Worm (Caenorhabditis elegans) whole organism, young adult: ENCODE results near the gene Y53F4B.51.

Source experiments
- B0019.2 ChIP-seq: fragments of 200-800 bp; sonication (Bioruptor generic); conservative IDR thresholded peaks from 2 replicates; pipeline ENCODE4 v1.3.6; 2022; ENCODE audit warnings: missing genetic modification reagents, missing genetic modification characterization, missing compliant biosample characterization
- B0261.1 ChIP-seq: sonication (generic microtip); optimal IDR thresholded peaks from 2 replicates; lab custom pipeline; 2016; ENCODE audit warnings: mild to moderate bottlenecking, missing genetic modification characterization, moderate library complexity, missing compliant biosample characterization
- C17E4.6 ChIP-seq: fragments of 200-800 bp; sonication (Bioruptor generic); IDR thresholded peaks from 2 replicates; pipeline ENCODE4 v1.3.6; 2022; ENCODE audit warnings: missing genetic modification reagents, missing genetic modification characterization, missing compliant biosample characterization
- D2030.7 ChIP-seq: fragments of 200-800 bp; sonication (Bioruptor generic); IDR thresholded peaks from 2 replicates; pipeline ENCODE4 v1.3.6; 2022; ENCODE audit warnings: missing genetic modification reagents, missing genetic modification characterization, missing compliant biosample characterization
- F33H1.4 ChIP-seq: fragments of 200-800 bp; sonication (Bioruptor generic); IDR thresholded peaks from 2 replicates; pipeline ENCODE4 v1.3.6; 2022; ENCODE audit warnings: missing genetic modification reagents, missing genetic modification characterization, missing compliant biosample characterization
- F37B4.10 ChIP-seq: fragments of 200-800 bp; sonication (Bioruptor generic); IDR thresholded peaks from 2 replicates; pipeline ENCODE4 v1.3.6; 2022; ENCODE audit warnings: missing genetic modification characterization, missing compliant biosample characterization
- F39B2.1 ChIP-seq: fragments of 200-800 bp; sonication (Bioruptor generic); IDR thresholded peaks from 2 replicates; pipeline ENCODE4 v1.3.6; 2022; ENCODE audit warnings: missing genetic modification reagents, missing genetic modification characterization, missing compliant biosample characterization
- F52B5.7 ChIP-seq: sonication (generic microtip); optimal IDR thresholded peaks from 2 replicates; lab custom pipeline; 2016; ENCODE audit warnings: mild to moderate bottlenecking, missing genetic modification characterization, missing compliant biosample characterization
- F55B11.4 ChIP-seq: sonication (generic microtip); optimal IDR thresholded peaks from 2 replicates; lab custom pipeline; 2016; ENCODE audit warnings: missing compliant biosample characterization, missing genetic modification characterization, borderline replicate concordance; ENCODE audit not compliant: insufficient read depth
- K11D2.4 ChIP-seq: fragments of 200-800 bp; sonication (Bioruptor generic); IDR thresholded peaks from 2 replicates; pipeline ENCODE4 v1.3.6; 2022; ENCODE audit warnings: missing genetic modification reagents, missing genetic modification characterization, missing compliant biosample characterization
- K12H6.12 ChIP-seq: fragments of 200-800 bp; sonication (Bioruptor generic); optimal IDR thresholded peaks from 2 replicates; lab custom pipeline; 2018; ENCODE audit warnings: mild to moderate bottlenecking, missing genetic modification characterization, missing compliant biosample characterization
- akir-1 ChIP-seq: fragments of 200-800 bp; sonication (Bioruptor generic); optimal IDR thresholded peaks from 2 replicates; lab custom pipeline; 2018; ENCODE audit warnings: mild to moderate bottlenecking, missing genetic modification characterization, moderate library complexity, missing compliant biosample characterization
- ama-1 ChIP-seq, 3 experiments: fragments of 150-350 bp in 1 of 3; sonication (generic microtip) in 2 of 3; optimal IDR thresholded peaks; 2 replicates each; lab custom pipeline; 2014 to 2018; ENCODE audit warnings: missing biosample characterization in 2 of 3, missing genetic modification characterization in 2 of 3, missing genetic modification reagents in 2 of 3
- aptf-2 ChIP-seq: fragments of 200-800 bp; sonication (Bioruptor generic); conservative IDR thresholded peaks from 2 replicates; pipeline ENCODE4 v1.3.6; 2022; ENCODE audit warnings: missing genetic modification reagents, missing genetic modification characterization, missing compliant biosample characterization
- atf-7 ChIP-seq: sonication (generic microtip); optimal IDR thresholded peaks from 2 replicates; lab custom pipeline; 2017; ENCODE audit warnings: mild to moderate bottlenecking, missing genetic modification characterization, missing compliant biosample characterization
- attf-6 ChIP-seq: fragments of 200-800 bp; sonication (Bioruptor generic); IDR thresholded peaks from 2 replicates; pipeline ENCODE4 v1.3.6; 2022; ENCODE audit warnings: missing genetic modification reagents, missing genetic modification characterization, missing compliant biosample characterization
- ceh-40 ChIP-seq: fragments of 200-800 bp; sonication (Bioruptor generic); IDR thresholded peaks from 2 replicates; pipeline ENCODE4 v1.3.6; 2022; ENCODE audit warnings: missing genetic modification characterization, missing compliant biosample characterization
- ceh-91 ChIP-seq: fragments of 200-800 bp; sonication (Bioruptor generic); IDR thresholded peaks from 2 replicates; pipeline ENCODE4 v1.3.6; 2022; ENCODE audit warnings: missing genetic modification reagents, missing genetic modification characterization, missing compliant biosample characterization
- die-1 ChIP-seq: sonication (generic microtip); optimal IDR thresholded peaks from 2 replicates; lab custom pipeline; 2016; ENCODE audit warnings: missing genotype, mild to moderate bottlenecking, missing genetic modification characterization, missing compliant biosample characterization
- dox-1 ChIP-seq: fragments of 200-800 bp; sonication (Bioruptor generic); IDR thresholded peaks from 2 replicates; pipeline ENCODE4 v1.3.6; 2022; ENCODE audit warnings: missing genetic modification reagents, missing genetic modification characterization, missing compliant biosample characterization
- dpl-1 ChIP-seq: fragments of 150-350 bp; optimal IDR thresholded peaks from 2 replicates; lab custom pipeline; 2014; ENCODE audit warnings: missing biosample characterization, missing genetic modification reagents, missing genetic modification characterization
- egl-18 ChIP-seq: fragments of 200-800 bp; sonication (Bioruptor generic); IDR thresholded peaks from 2 replicates; pipeline ENCODE4 v1.3.6; 2022; ENCODE audit warnings: missing genetic modification reagents, missing genetic modification characterization, missing compliant biosample characterization
- egl-44 ChIP-seq: fragments of 200-800 bp; sonication (Bioruptor generic); IDR thresholded peaks from 2 replicates; pipeline ENCODE4 v1.3.6; 2022; ENCODE audit warnings: missing genetic modification reagents, missing genetic modification characterization, missing compliant biosample characterization
- ekl-4 ChIP-seq: fragments of 200-800 bp; sonication (Bioruptor generic); IDR thresholded peaks from 2 replicates; pipeline ENCODE4 v1.3.6; 2022; ENCODE audit warnings: missing genetic modification reagents, missing genetic modification characterization, missing compliant biosample characterization
- hmg-1.2 ChIP-seq: fragments of 200-800 bp; sonication (Bioruptor generic); IDR thresholded peaks from 2 replicates; pipeline ENCODE4 v1.3.6; 2022; ENCODE audit warnings: missing genetic modification reagents, missing genetic modification characterization, missing compliant biosample characterization
- hmg-20 ChIP-seq: fragments of 200-800 bp; sonication (Bioruptor generic); IDR thresholded peaks from 2 replicates; pipeline ENCODE4 v1.3.6; 2022; ENCODE audit warnings: missing genetic modification reagents, missing genetic modification characterization, missing compliant biosample characterization
- lin-26 ChIP-seq: fragments of 200-800 bp; sonication (Bioruptor generic); IDR thresholded peaks from 2 replicates; pipeline ENCODE4 v1.3.6; 2022; ENCODE audit warnings: missing genetic modification reagents, missing genetic modification characterization, missing compliant biosample characterization
- lin-35 ChIP-seq, 3 experiments: fragments of 150-350 bp in 2 of 3; sonication (generic microtip) in 1 of 3; optimal IDR thresholded peaks; 2 replicates each; lab custom pipeline; 2014 to 2018; ENCODE audit warnings: missing biosample characterization in 3 of 3, missing genetic modification characterization in 3 of 3, missing genetic modification reagents in 3 of 3
- lin-40 ChIP-seq: sonication (generic microtip); optimal IDR thresholded peaks from 2 replicates; lab custom pipeline; 2016; ENCODE audit warnings: missing genetic modification characterization, mild to moderate bottlenecking, missing compliant biosample characterization, missing genotype, missing genetic modification reagents
- lsl-1 ChIP-seq: fragments of 200-800 bp; sonication (Bioruptor generic); optimal IDR thresholded peaks from 2 replicates; lab custom pipeline; 2018; ENCODE audit warnings: mild to moderate bottlenecking, missing genetic modification characterization, moderate library complexity, missing compliant biosample characterization
- madf-10 ChIP-seq: sonication (generic microtip); optimal IDR thresholded peaks from 2 replicates; lab custom pipeline; 2016; ENCODE audit warnings: mild to moderate bottlenecking, missing genetic modification characterization, missing compliant biosample characterization
- madf-3 ChIP-seq: fragments of 200-800 bp; sonication (Bioruptor generic); IDR thresholded peaks from 2 replicates; pipeline ENCODE4 v1.3.6; 2022; ENCODE audit warnings: missing genetic modification reagents, missing genetic modification characterization, missing compliant biosample characterization
- madf-8 ChIP-seq: fragments of 200-800 bp; sonication (Bioruptor generic); conservative IDR thresholded peaks from 2 replicates; pipeline ENCODE4 v1.3.6; 2022; ENCODE audit warnings: missing genetic modification reagents, missing genetic modification characterization, missing compliant biosample characterization
- mxl-1 ChIP-seq: sonication (generic microtip); optimal IDR thresholded peaks from 2 replicates; lab custom pipeline; 2016; ENCODE audit warnings: missing genetic modification characterization, missing compliant biosample characterization
- nfya-2 ChIP-seq: fragments of 200-800 bp; sonication (Bioruptor generic); IDR thresholded peaks from 2 replicates; pipeline ENCODE4 v1.3.6; 2022; ENCODE audit warnings: missing genetic modification reagents, missing genetic modification characterization, missing compliant biosample characterization
- nhr-27 ChIP-seq: fragments of 200-800 bp; sonication (Bioruptor generic); optimal IDR thresholded peaks from 2 replicates; lab custom pipeline; 2018; ENCODE audit warnings: mild to moderate bottlenecking, missing genetic modification characterization, moderate library complexity, missing compliant biosample characterization
- nhr-80 ChIP-seq: sonication (generic microtip); optimal IDR thresholded peaks from 2 replicates; lab custom pipeline; 2016; ENCODE audit warnings: missing genetic modification characterization, missing compliant biosample characterization
- pbrm-1 ChIP-seq: fragments of 200-800 bp; sonication (Bioruptor generic); IDR thresholded peaks from 2 replicates; pipeline ENCODE4 v1.3.6; 2022; ENCODE audit warnings: missing genetic modification reagents, missing genetic modification characterization, missing compliant biosample characterization
- rec-8 ChIP-seq, 2 experiments: sonication (generic microtip); optimal IDR thresholded peaks; 2 replicates each; lab custom pipeline; 2016; ENCODE audit warnings: mild to moderate bottlenecking in 2 of 2, missing genetic modification characterization in 2 of 2, missing genetic modification reagents in 2 of 2, missing genotype in 2 of 2, missing biosample characterization in 1 of 2, missing compliant biosample characterization in 1 of 2, moderate library complexity in 1 of 2
- sdz-38 ChIP-seq: sonication (generic microtip); optimal IDR thresholded peaks from 2 replicates; lab custom pipeline; 2016; ENCODE audit warnings: missing genotype, missing genetic modification characterization, missing compliant biosample characterization
- snpc-1.1 ChIP-seq: sonication (generic microtip); optimal IDR thresholded peaks from 2 replicates; lab custom pipeline; 2017; ENCODE audit warnings: missing genetic modification characterization, mild to moderate bottlenecking, missing compliant biosample characterization, antibody characterized with exemption, moderate library complexity, missing genotype, missing genetic modification reagents; ENCODE audit not compliant: insufficient read depth
- snpc-1.3 ChIP-seq: sonication (generic microtip); optimal IDR thresholded peaks from 2 replicates; lab custom pipeline; 2017; ENCODE audit warnings: missing genetic modification characterization, mild to moderate bottlenecking, missing compliant biosample characterization, antibody characterized with exemption, moderate library complexity, missing genotype, missing genetic modification reagents; ENCODE audit not compliant: insufficient read depth
- tbp1 ChIP-seq: fragments of 200-800 bp; sonication (Bioruptor generic); optimal IDR thresholded peaks from 2 replicates; lab custom pipeline; 2018; ENCODE audit warnings: mild to moderate bottlenecking, missing genetic modification characterization, missing compliant biosample characterization
- ztf-26 ChIP-seq: sonication (generic microtip); optimal IDR thresholded peaks from 2 replicates; lab custom pipeline; 2017; ENCODE audit warnings: missing genetic modification characterization, missing compliant biosample characterization

The Y53F4B.51 gene

ce11 chrII:15015669-15016068 is 1.4 kb upstream of the Y53F4B.51 start:
- no peak for TF ChIP-seq B0019.2 (GFP tag; lab: Robert Waterston, UW)
- TF ChIP-seq egl-44 (GFP tag; lab: Robert Waterston, UW): no peak
- no peak for TF ChIP-seq lin-40
- TF ChIP-seq ztf-26: no peak
- no peak for TF ChIP-seq lin-35 (GFP tag; optimal IDR thresholded peaks at IDR 0.05; lab: Kevin White, UChicago)
- no peak for TF ChIP-seq snpc-1.1 (tag; lab: Kevin White, UChicago)
- TF ChIP-seq F52B5.7 (tag; lab: Kevin White, UChicago): no peak
- no peak for TF ChIP-seq F55B11.4

ce11 chrII:15010366-15011235 is 3.6 kb downstream of the Y53F4B.51 start, which contains the start of the genes Y53F4B.9 and Y53F4B.11:
TSS of gene Y53F4B.9 (minus strand) at chrII:15010416.
TSS of gene Y53F4B.11 (plus strand) at chrII:15010748.
- TF ChIP-seq K12H6.12 (tag; lab: Kevin White, UChicago) (no peak), lsl-1 (peak; percentile 85), rec-8 (tag; optimal IDR thresholded peaks at IDR 0.05; lab: Kevin White, UChicago) (no peak), D2030.7 (peak; percentile 99), madf-3 (GFP tag; lab: Robert Waterston, UW) (peak; percentile 94), ceh-40 (GFP tag; lab: Robert Waterston, UW) (no peak), F37B4.10 (GFP tag; lab: Robert Waterston, UW) (no peak), aptf-2 (peak; percentile 74; the same call in 1 of the 2 replicates), madf-10 (tag; lab: Kevin White, UChicago) (no peak), akir-1 (GFP tag; lab: Kevin White, UChicago) (no peak), sdz-38 (tag; lab: Kevin White, UChicago) (no peak), lin-35 (GFP tag; optimal IDR thresholded peaks at IDR 0.05; lab: Kevin White, UChicago) (peak; percentile 89 to 97 (median 92)), die-1 (tag; lab: Kevin White, UChicago) (no peak), F39B2.1 (no peak), lin-26 (0 out of 2 replicates have a peak, but pooled peaks have one; percentile 10), C17E4.6 (GFP tag; lab: Robert Waterston, UW) (peak; percentile 73; the same call in 1 of the 2 replicates), snpc-1.3 (peak; percentile 23), hmg-1.2 (GFP tag; lab: Robert Waterston, UW) (peak; percentile 72), tbp1 (GFP tag; lab: Kevin White, UChicago) (peak; percentile 71), nfya-2 (GFP tag; lab: Robert Waterston, UW) (no peak), dox-1 (GFP tag; lab: Robert Waterston, UW) (peak; percentile 95), mxl-1 (tag; lab: Kevin White, UChicago) (no peak), pbrm-1 (GFP tag; lab: Robert Waterston, UW) (peak; percentile 87; the same call in 1 of the 2 replicates), atf-7 (tag; lab: Kevin White, UChicago) (no peak), madf-8 (peak; percentile 97), ceh-91 (GFP tag; lab: Robert Waterston, UW) (peak; percentile 97), nhr-27 (no peak), ama-1 (optimal IDR thresholded peaks at IDR 0.05; lab: Kevin White, UChicago) (no peak), ama-1 (GFP tag; optimal IDR thresholded peaks at IDR 0.05; lab: Kevin White, UChicago) (no peak), F55B11.4 (no peak), ekl-4 (GFP tag; lab: Robert Waterston, UW) (peak; percentile 88), egl-44 (GFP tag; lab: Robert Waterston, UW) (no peak), attf-6 (peak; percentile 81), nhr-80 (tag; lab: Kevin White, UChicago) (no peak), B0261.1 (tag; lab: Kevin White, UChicago) (peak; percentile 13), egl-18 (GFP tag; lab: Robert Waterston, UW) (0 out of 2 replicates have a peak, but pooled peaks have one; percentile 21), dpl-1 (peak; percentile 99), K11D2.4 (GFP tag; lab: Robert Waterston, UW) (0 out of 2 replicates have a peak, but pooled peaks have one; percentile 40), hmg-20 (GFP tag; lab: Robert Waterston, UW) (0 out of 2 replicates have a peak, but pooled peaks have one; percentile 13), F33H1.4 (GFP tag; lab: Robert Waterston, UW) (peak; percentile 88)
